Worm (Caenorhabditis elegans) whole organism, dauer: Measurements from ENCODE around the gene col-148.

Experiments used
- unc-62 ChIP-seq: sonication (generic microtip); optimal IDR thresholded peaks from 2 replicates; lab custom pipeline; 2017; ENCODE audit warnings: missing biosample characterization, missing genetic modification reagents, missing genetic modification characterization

Gene col-148

ce11 chrV:10225610-10226009 is 15.9 kb upstream of the col-148 start, which contains the start of gene daf-36:
Gene daf-36 (minus strand): TSS chrV:10225710.
- TF ChIP-seq unc-62 (GFP tag; lab: Kevin White, UChicago) = no peak

ce11 chrV:10227333-10227732 is 14.2 kb upstream of the col-148 start, which contains the start of gene ttr-19:
Gene ttr-19 (minus strand): TSS chrV:10227433.
- no peak for TF ChIP-seq unc-62 (GFP tag; lab: Kevin White, UChicago)

- no peak for TF ChIP-seq unc-62 (GFP tag; lab: Kevin White, UChicago)
Observed at ce11 chrV:10228360-10228759, 13.2 kb upstream of the col-148 start, which contains the start of gene fipr-4. Gene fipr-4 (minus strand): TSS chrV:10228460.

- TF ChIP-seq unc-62 (GFP tag; lab: Kevin White, UChicago) = no peak
Observed at ce11 chrV:10229222-10229879, 12.2 kb upstream of the col-148 start, which contains the start of the genes pyt-1 and fipr-7. Gene pyt-1 (minus strand): TSS chrV:10229322. Gene fipr-7 (plus strand): TSS chrV:10229829.

- no peak for TF ChIP-seq unc-62 (GFP tag; lab: Kevin White, UChicago)
Observed at ce11 chrV:10230932-10231331, 10.6 kb upstream of the col-148 start, which contains the start of gene fipr-6. Gene fipr-6 (plus strand): TSS chrV:10231232.

- no peak for TF ChIP-seq unc-62 (GFP tag; lab: Kevin White, UChicago)
Observed at ce11 chrV:10233330-10233729, 8.2 kb upstream of the col-148 start, which contains the start of gene str-182. Gene str-182 (minus strand): TSS chrV:10233430.

- no peak for TF ChIP-seq unc-62 (GFP tag; lab: Kevin White, UChicago)
Observed at ce11 chrV:10237171-10237570, 4.4 kb upstream of the col-148 start.

- no peak for TF ChIP-seq unc-62 (GFP tag; lab: Kevin White, UChicago)
Observed at ce11 chrV:10237959-10238444, 3.6 kb upstream of the col-148 start.

ce11 chrV:10238665-10239064 is 2.9 kb upstream of the col-148 start, which contains the start of gene fubl-1:
Gene fubl-1 (minus strand): TSS chrV:10238866.
- TF ChIP-seq unc-62 (GFP tag; lab: Kevin White, UChicago) = no peak

- no peak for TF ChIP-seq unc-62 (GFP tag; lab: Kevin White, UChicago)
Observed at ce11 chrV:10239861-10240260, 1.7 kb upstream of the col-148 start, which contains the start of gene fipr-8. Gene fipr-8 (minus strand): TSS chrV:10239961.

- no peak for TF ChIP-seq unc-62 (GFP tag; lab: Kevin White, UChicago)
Observed at ce11 chrV:10243105-10243504, 1.6 kb downstream of the col-148 start, which contains the start of gene C12D8.9. Gene C12D8.9 (minus strand): TSS chrV:10243205.

- no peak for TF ChIP-seq unc-62 (GFP tag; lab: Kevin White, UChicago)
Observed at ce11 chrV:10244018-10244720, 2.6 kb downstream of the col-148 start.

ce11 chrV:10245615-10246014 is 4.1 kb downstream of the col-148 start:
- no peak for TF ChIP-seq unc-62 (GFP tag; lab: Kevin White, UChicago)

- TF ChIP-seq unc-62 (GFP tag; lab: Kevin White, UChicago) = no peak
Observed at ce11 chrV:10246443-10246885, 4.9 kb downstream of the col-148 start.

- no peak for TF ChIP-seq unc-62 (GFP tag; lab: Kevin White, UChicago)
Observed at ce11 chrV:10246967-10247366, 5.4 kb downstream of the col-148 start.

- no peak for TF ChIP-seq unc-62 (GFP tag; lab: Kevin White, UChicago)
Observed at ce11 chrV:10247673-10248239, 6.2 kb downstream of the col-148 start.
